Fruit fly (Drosophila melanogaster): ENCODE results near the gene CG15743.

Gene CG15743

DNA sequence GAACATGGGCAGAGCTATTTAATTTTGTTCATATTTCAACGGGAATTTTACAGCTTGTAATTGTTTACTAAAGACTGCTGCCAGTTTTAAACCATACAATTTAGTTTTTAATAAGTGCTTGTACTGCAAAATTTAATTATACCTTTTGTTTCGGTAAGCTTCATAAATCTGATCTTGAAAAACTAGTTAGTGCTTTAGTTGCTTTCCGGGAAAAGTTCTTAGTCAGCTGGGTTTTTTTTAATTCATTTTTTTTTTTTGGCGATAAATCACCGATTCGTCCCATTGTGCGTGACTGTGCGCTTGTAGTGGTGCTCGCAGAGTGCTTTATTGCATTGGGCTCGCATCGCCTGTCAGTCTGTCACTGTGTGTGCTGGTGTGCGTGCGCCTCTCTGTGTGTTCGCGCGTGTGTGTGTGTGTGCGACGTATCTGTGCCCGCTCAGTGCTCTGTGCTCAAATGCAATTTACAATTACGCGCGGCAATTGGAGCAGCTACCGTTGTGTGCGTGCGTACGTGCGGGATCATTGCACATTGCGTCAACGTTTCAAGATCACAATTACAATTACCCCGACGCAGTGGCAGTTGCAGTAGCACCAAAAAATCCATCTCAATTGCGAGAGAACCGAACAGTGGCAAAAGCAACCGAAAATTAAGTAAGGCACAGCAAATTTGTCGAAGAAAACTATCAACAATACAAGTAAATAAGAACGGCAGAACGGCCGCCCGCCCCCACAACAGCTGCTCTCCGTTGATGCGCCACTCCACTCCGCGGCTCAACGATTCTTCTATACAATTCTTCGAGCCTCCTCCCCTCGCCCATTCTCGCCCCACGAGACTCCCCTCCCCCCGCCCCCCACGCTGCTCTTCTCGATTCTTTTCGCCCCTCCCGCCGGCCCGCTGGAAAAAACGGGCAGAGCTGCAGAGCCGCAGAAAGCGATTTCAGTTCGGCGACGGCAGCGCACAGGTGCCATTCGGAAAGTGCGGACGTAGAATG lies 18.4 kb downstream of the CG15743 start (continued):
- TF ChIP-seq CG7368 (GFP tag; optimal IDR thresholded peaks at IDR 0.05) (no peak), CG15336 (GFP tag; IDR thresholded peaks at IDR 0.05) (peak; percentile 21; the same call in 1 of the 2 replicates), CG4318 (GFP tag; optimal IDR thresholded peaks at IDR 0.05) (no peak), fd59A (GFP tag; optimal IDR thresholded peaks at IDR 0.05) (no peak), CG3032 (tag; optimal IDR thresholded peaks at IDR 0.05) (no peak), Lpt (GFP tag; optimal IDR thresholded peaks at IDR 0.05) (peak; percentile 4), vri (GFP tag; optimal IDR thresholded peaks at IDR 0.05) (peak; percentile 55), CG6854 (GFP tag; optimal IDR thresholded peaks at IDR 0.05) (peak; percentile 1), CG16779 (tag; optimal IDR thresholded peaks at IDR 0.05) (peak; percentile 6), eg (GFP tag; IDR thresholded peaks at IDR 0.05) (0 out of 3 replicates have a peak, but pooled peaks have one; percentile 23), salr (GFP tag; optimal IDR thresholded peaks at IDR 0.05) (no peak), esn (GFP tag; optimal IDR thresholded peaks at IDR 0.05) (peak; percentile 6), svp (GFP tag) (peak; percentile 91), Hr4 (GFP tag; optimal IDR thresholded peaks at IDR 0.05) (peak; percentile 18), Eip78C (GFP tag) (peak; percentile 53), CG10669 (GFP tag; optimal IDR thresholded peaks at IDR 0.05) (no peak), CG6792 (GFP tag; optimal IDR thresholded peaks at IDR 0.05) (no peak), pdm3 (GFP tag; optimal IDR thresholded peaks at IDR 0.05) (no peak), CG9139 (GFP tag; optimal IDR thresholded peaks at IDR 0.05) (no peak), CG8119 (GFP tag; IDR thresholded peaks at IDR 0.05) (no peak; the same call in 2 of the 3 replicates), CG11902 (GFP tag; optimal IDR thresholded peaks at IDR 0.05) (no peak), CG8319 (GFP tag; optimal IDR thresholded peaks at IDR 0.05) (no peak), Gug (GFP tag; IDR thresholded peaks at IDR 0.05) (no peak), CG31627 (GFP tag; optimal IDR thresholded peaks at IDR 0.05) (no peak)

DNA sequence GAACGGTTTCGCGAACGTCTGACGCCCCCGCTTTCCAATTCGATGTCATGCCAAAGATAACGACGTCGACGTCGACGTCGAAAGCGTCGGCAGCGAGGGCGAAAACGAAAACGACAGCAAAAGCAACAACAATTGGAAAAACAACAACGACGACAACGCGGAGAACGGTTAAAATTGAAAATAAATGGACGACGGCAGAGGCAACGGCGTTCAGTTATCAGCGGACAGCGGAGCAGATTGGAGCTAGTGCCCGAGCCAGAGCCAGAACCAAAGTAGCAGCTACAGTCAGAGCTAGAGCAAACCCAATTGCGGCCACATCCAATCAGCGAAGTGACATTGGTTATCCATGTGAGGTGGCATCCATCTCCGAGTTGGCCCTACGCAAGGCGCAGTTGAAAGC lies 19.8 kb downstream of the CG15743 start:
- TF ChIP-seq svp (GFP tag) (peak; percentile 86), vri (GFP tag; optimal IDR thresholded peaks at IDR 0.05) (peak; percentile 37), CG6808 (GFP tag; optimal IDR thresholded peaks at IDR 0.05) (peak; percentile 14), CG6276 (GFP tag; optimal IDR thresholded peaks at IDR 0.05) (peak; percentile 29), ss (GFP tag; optimal IDR thresholded peaks at IDR 0.05) (peak in 1 of 2 experiments; percentile 1), Eip78C (GFP tag) (peak; percentile 54), eg (GFP tag; IDR thresholded peaks at IDR 0.05) (0 out of 3 replicates have a peak, but pooled peaks have one; percentile 12), CG8319 (GFP tag; optimal IDR thresholded peaks at IDR 0.05) (no peak), fkh (GFP tag; optimal IDR thresholded peaks at IDR 0.05) (no peak)

dm6 chrX:13307189-13307588 lies 21.7 kb downstream of the CG15743 start:
- TF ChIP-seq Eip78C (GFP tag) (peak; percentile 87), Gug (GFP tag; IDR thresholded peaks at IDR 0.05) (0 out of 2 replicates have a peak, but pooled peaks have one; percentile 15), Lpt (GFP tag; optimal IDR thresholded peaks at IDR 0.05) (no peak), ss (GFP tag; optimal IDR thresholded peaks at IDR 0.05) (peak in 1 of 2 experiments; percentile 16), CG4318 (GFP tag; optimal IDR thresholded peaks at IDR 0.05) (peak; percentile 8), fd85E (GFP tag; optimal IDR thresholded peaks at IDR 0.05) (no peak), svp (GFP tag) (peak; percentile 74), CG11294 (GFP tag; IDR thresholded peaks at IDR 0.05) (no peak), Eip93F (GFP tag; optimal IDR thresholded peaks at IDR 0.05) (peak; percentile 30), lz (GFP tag; optimal IDR thresholded peaks at IDR 0.05) (peak; percentile 44), acj6 (GFP tag; optimal IDR thresholded peaks at IDR 0.05) (peak; percentile 36), CG32006 (GFP tag; optimal IDR thresholded peaks at IDR 0.05) (peak; percentile 53), esn (GFP tag; optimal IDR thresholded peaks at IDR 0.05) (peak; percentile 64), CG34406 (GFP tag; optimal IDR thresholded peaks at IDR 0.05) (peak; percentile 56), Sox102F (GFP tag; optimal IDR thresholded peaks at IDR 0.05) (peak; percentile 17), CG15336 (GFP tag; IDR thresholded peaks at IDR 0.05) (peak; percentile 29; the same call in 1 of the 2 replicates), OdsH (GFP tag; optimal IDR thresholded peaks at IDR 0.05) (peak; percentile 49), Hr38 (GFP tag; optimal IDR thresholded peaks at IDR 0.05) (no peak), Met (GFP tag; optimal IDR thresholded peaks at IDR 0.05) (peak; percentile 56), vri (GFP tag; optimal IDR thresholded peaks at IDR 0.05) (peak; percentile 9), CG1621 (tag; optimal IDR thresholded peaks at IDR 0.05) (no peak), fkh (GFP tag; optimal IDR thresholded peaks at IDR 0.05) (no peak), Ets21C (GFP tag; optimal IDR thresholded peaks at IDR 0.05) (no peak), pdm3 (GFP tag; optimal IDR thresholded peaks at IDR 0.05) (peak; percentile 37), Blimp-1 (GFP tag; optimal IDR thresholded peaks at IDR 0.05) (no peak), topi (GFP tag; optimal IDR thresholded peaks at IDR 0.05) (peak; percentile 37), Sox15 (GFP tag; optimal IDR thresholded peaks at IDR 0.05) (no peak), Hr4 (GFP tag; optimal IDR thresholded peaks at IDR 0.05) (peak; percentile 2)

All from whole organism, prepupa.